Fruit fly (Drosophila melanogaster) whole organism, embryonic: ENCODE data around the gene sni.

Experiments used
- CG15269 ChIP-seq: fragments of 200-800 bp; sonication (Bioruptor generic); optimal IDR thresholded peaks from 2 replicates; lab custom pipeline; 2018; ENCODE audit warnings: missing biosample characterization, mild to moderate bottlenecking, missing genetic modification characterization, moderate library complexity
- CG16779 ChIP-seq: fragments of 200-800 bp; sonication (Bioruptor generic); IDR thresholded peaks from 2 replicates; pipeline ENCODE4 v1.3.6; 2022; ENCODE audit warnings: missing biosample characterization, missing genetic modification characterization
- CG6175 ChIP-seq: fragments of 200-800 bp; sonication (Bioruptor generic); IDR thresholded peaks from 3 replicates; pipeline ENCODE4 v1.3.6; 2022; ENCODE audit warnings: missing biosample characterization, missing genetic modification characterization
- CkIIα-i1 ChIP-seq: fragments of 200-800 bp; sonication (Bioruptor generic); IDR thresholded peaks from 2 replicates; pipeline ENCODE4 v1.3.6; 2022; ENCODE audit warnings: missing biosample characterization, missing genetic modification characterization
- Hr3 ChIP-seq: fragments of 200-800 bp; sonication (Bioruptor generic); optimal IDR thresholded peaks from 3 replicates; lab custom pipeline; 2016; ENCODE audit warnings: missing biosample characterization, missing genetic modification characterization
- Hr39 ChIP-seq: fragments of >200 bp; optimal IDR thresholded peaks from 2 replicates; lab custom pipeline; 2017
- Lim3 ChIP-seq: fragments of 200-800 bp; sonication (Bioruptor generic); IDR thresholded peaks from 2 replicates; pipeline ENCODE4 v1.3.6; 2022; ENCODE audit warnings: missing biosample characterization, missing genetic modification characterization
- crol ChIP-seq: fragments of 200-800 bp; sonication (Bioruptor generic); IDR thresholded peaks from 2 replicates; pipeline ENCODE4 v1.3.6; 2022; ENCODE audit warnings: missing biosample characterization, missing genetic modification characterization
- eyg ChIP-seq: fragments of 200-800 bp; sonication (Bioruptor generic); optimal IDR thresholded peaks from 3 replicates; lab custom pipeline; 2016; ENCODE audit warnings: missing biosample characterization, missing genetic modification characterization
- lov ChIP-seq, 2 experiments: fragments of 200-800 bp in 1 of 2; fragments of >200 bp in 1 of 2; sonication (Bioruptor generic) in 1 of 2; IDR thresholded peaks in 1 of 2; optimal IDR thresholded peaks in 1 of 2; 2 replicates in 1 of 2; 3 replicates in 1 of 2; pipeline versions ENCODE4 v1.3.6 to Lab custom; 2017 to 2022; ENCODE audit warnings: missing biosample characterization in 1 of 2, missing genetic modification characterization in 1 of 2
- unpg ChIP-seq: fragments of 200-800 bp; sonication (Bioruptor generic); optimal IDR thresholded peaks from 3 replicates; lab custom pipeline; 2018; ENCODE audit warnings: missing biosample characterization, mild to moderate bottlenecking, missing genetic modification characterization, moderate library complexity

DNA sequence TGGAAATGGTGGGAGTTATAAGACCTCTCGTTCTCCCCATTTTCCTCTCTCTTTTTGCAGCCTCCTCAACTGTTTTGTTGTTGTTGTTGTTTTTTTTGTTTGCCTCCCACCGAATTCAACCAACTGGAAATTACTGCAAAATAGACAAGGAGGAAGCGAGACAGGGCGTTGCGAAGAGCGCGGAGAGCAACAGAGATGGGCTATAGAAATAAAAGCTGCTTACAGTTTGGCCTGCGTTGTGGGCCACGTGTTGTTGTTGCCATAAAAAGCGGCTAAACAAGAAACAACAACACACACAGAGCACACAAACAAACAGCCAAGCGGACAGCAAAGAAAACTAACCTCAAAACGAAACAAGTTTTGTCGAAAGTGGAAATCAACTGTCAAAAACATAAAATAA lies 49.3 kb downstream of the sni start:
- no peak for TF ChIP-seq Lim3 (GFP tag; lab: Robert Waterston, UW)
- no peak for TF ChIP-seq Hr39 (lab: Kevin White, UChicago)
- no peak for TF ChIP-seq CG16779 (GFP tag; lab: Robert Waterston, UW)
- no peak for TF ChIP-seq CG15269
- no peak for TF ChIP-seq CkIIα-i1 (GFP tag; lab: Robert Waterston, UW)
- TF ChIP-seq crol (GFP tag; lab: Robert Waterston, UW), result peak; percentile 43; the same call in 1 of the 2 replicates
- TF ChIP-seq eyg (GFP tag; lab: Kevin White, UChicago), result no peak
- TF ChIP-seq CG6175 (GFP tag; lab: Robert Waterston, UW), result no peak
- TF ChIP-seq unpg (GFP tag; lab: Kevin White, UChicago), result no peak
- no peak for TF ChIP-seq lov (optimal IDR thresholded peaks at IDR 0.05; lab: Kevin White, UChicago)
- TF ChIP-seq lov (GFP tag; IDR thresholded peaks at IDR 0.05; lab: Robert Waterston, UW), result no peak
- no peak for TF ChIP-seq Hr3
